Worm (Caenorhabditis elegans): ENCODE data around the gene srg-46.

Gene srg-46

ce11 chrV:13409089-13409488 lies 45.6 kb downstream of the srg-46 start:
- no peak for TF ChIP-seq unc-62 (GFP tag; optimal IDR thresholded peaks at IDR 0.05)

DNA sequence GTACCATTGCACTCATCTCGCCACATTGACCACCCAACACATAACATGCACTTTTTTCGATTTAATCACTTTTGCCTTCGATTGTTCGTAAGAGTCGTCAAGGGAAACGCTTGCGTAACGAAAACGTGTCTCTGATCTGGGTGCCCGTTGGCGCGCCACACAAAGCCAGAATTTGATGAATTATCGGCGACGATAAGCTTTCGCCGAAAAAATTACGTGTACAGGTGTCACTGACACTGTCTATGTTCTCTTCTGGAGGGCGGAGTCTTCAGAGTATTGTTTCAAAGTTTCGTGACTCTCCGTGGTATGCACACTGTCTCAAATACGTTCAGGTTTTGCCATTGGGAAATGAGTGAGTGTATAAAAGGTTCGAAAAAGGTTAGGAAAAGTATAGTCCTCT lies 47.2 kb downstream of the srg-46 start, which contains the start of gene F53F1.4:
TSS of gene F53F1.4 (plus strand) at position 390 of the 400 bp plus-strand sequence.
- TF ChIP-seq unc-62 (GFP tag; optimal IDR thresholded peaks at IDR 0.05), result no peak

DNA sequence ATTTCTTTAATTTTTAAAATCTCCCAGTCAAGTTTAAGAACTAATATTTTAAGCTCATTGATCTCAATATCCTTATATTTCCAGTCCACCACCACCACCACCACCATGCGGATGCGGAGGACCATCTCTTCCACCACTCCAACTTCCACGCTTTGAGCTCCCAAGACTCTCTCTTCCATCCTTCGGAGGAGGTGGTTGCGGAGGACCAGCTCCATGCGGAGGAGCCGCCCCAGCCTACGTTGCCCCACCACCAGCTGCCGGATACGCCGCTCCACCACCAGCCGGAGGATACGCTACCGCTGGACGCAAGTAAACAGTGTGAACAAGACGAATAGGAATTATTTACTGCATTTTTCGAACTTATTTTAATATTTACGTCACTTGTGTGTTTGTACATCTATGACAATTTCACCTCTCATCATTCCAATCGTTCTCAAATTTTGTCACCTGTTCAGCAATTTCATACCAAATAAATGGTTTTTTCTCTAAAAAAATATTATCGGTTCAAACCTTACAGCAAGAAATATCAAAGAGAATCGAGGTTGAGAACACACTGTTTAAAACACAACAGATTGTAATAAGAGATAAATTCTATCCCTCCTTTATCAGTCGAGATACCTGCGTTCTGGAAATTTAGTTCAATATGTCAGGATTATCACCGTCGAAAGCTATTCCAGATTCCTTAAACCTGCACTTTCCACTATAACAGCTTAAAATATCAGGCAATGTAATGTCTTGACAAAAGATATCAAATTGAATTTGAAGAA lies 47.9 kb downstream of the srg-46 start:
- TF ChIP-seq unc-62 (GFP tag; optimal IDR thresholded peaks at IDR 0.05), result no peak

DNA sequence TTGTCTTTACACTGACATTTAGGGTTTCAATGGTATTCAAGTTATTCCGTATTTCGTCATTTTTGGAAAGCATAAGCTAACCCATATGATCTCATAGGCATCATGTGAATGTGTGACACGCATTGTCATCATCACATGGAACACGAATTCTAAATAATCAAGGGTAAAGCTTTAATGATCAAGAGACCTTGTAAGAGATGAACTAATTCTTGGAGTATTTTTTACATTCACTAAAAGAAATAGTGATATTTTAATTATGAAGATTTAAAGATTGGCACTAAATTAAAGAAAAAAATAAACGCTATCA lies 48.4 kb downstream of the srg-46 start:
- no peak for TF ChIP-seq unc-62 (GFP tag; optimal IDR thresholded peaks at IDR 0.05)

DNA sequence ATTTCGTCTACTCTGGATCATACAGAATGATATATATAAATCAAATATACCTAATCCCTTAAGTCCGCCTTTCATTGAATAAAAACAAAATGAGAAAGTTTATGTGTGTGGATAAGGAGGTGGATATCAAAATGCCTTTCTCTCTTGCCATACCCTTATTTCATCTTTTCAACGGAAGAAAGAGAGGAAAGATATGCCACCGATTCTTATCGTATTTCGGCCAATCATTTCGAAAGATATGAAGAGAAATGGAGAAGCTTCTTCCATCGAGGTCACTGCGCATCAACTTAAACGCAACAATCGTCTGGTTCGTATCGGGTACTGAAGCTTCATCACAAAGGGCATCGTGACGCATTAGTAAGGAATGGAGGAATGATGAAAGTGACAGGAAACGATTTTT lies 49.8 kb downstream of the srg-46 start:
- TF ChIP-seq unc-62 (GFP tag; optimal IDR thresholded peaks at IDR 0.05), result no peak

Data from whole organism, dauer.